Worm (Caenorhabditis elegans) whole organism, L2 larva: ENCODE results near the gene T10H9.1.

Experiments used
- ZK546.5 ChIP-seq: sonication (generic microtip); optimal IDR thresholded peaks from 2 replicates; lab custom pipeline; 2017; ENCODE audit warnings: missing biosample characterization, missing genetic modification characterization
- ama-1 ChIP-seq: fragments of 150-350 bp; optimal IDR thresholded peaks from 2 replicates; lab custom pipeline; 2018; ENCODE audit warnings: inconsistent platforms
- blmp-1 ChIP-seq: sonication (generic microtip); optimal IDR thresholded peaks from 2 replicates; lab custom pipeline; 2017; ENCODE audit warnings: missing genetic modification characterization, mild to moderate bottlenecking, missing compliant biosample characterization, antibody characterized with exemption, moderate library complexity; ENCODE audit not compliant: insufficient read depth
- lin-11 ChIP-seq: fragments of 150-350 bp; sonication (generic microtip); optimal IDR thresholded peaks from 2 replicates; lab custom pipeline; 2014; ENCODE audit warnings: missing biosample characterization, missing genetic modification characterization, inconsistent platforms, mixed read lengths
- lsy-2 ChIP-seq, 2 experiments: fragments of 150-350 bp in 1 of 2; sonication (generic microtip) in 1 of 2; optimal IDR thresholded peaks; 2 replicates each; lab custom pipeline; 2014 to 2017; ENCODE audit warnings: missing biosample characterization in 2 of 2, missing genetic modification characterization in 2 of 2
- nhr-12 ChIP-seq: fragments of 150-350 bp; optimal IDR thresholded peaks from 2 replicates; lab custom pipeline; 2014; ENCODE audit warnings: missing biosample characterization, missing genetic modification characterization
- nhr-237 ChIP-seq: fragments of 150-350 bp; optimal IDR thresholded peaks from 2 replicates; lab custom pipeline; 2014; ENCODE audit warnings: missing biosample characterization, missing genetic modification characterization
- snpc-4 ChIP-seq: fragments of 150-350 bp; optimal IDR thresholded peaks from 2 replicates; lab custom pipeline; 2014; ENCODE audit warnings: missing biosample characterization, missing genetic modification characterization
- unc-62 ChIP-seq: fragments of 150-350 bp; optimal IDR thresholded peaks from 2 replicates; lab custom pipeline; 2014; ENCODE audit warnings: missing biosample characterization, missing genetic modification reagents, missing genetic modification characterization

DNA sequence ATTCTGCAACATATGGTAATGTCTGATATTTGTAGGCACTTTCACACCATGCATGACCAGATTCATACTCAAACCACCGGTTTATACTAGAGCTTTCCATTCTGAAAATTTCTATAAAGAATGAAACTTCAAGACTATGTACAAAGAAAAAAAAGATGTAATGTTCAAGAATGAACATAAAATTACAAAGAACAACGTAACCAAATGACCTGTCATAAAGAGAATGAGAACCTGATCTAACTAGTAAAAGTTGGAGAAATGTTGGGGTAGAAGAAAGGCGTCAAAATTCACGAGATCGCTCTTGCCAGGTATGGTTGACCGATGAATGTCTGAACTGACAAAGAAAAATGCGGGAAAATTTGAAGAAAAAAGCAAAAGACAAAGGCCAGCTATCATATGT is 48.1 kb downstream of the T10H9.1 start, which contains the start of gene W02F12.2:
- TF ChIP-seq unc-62 (GFP tag; lab: Kevin White, UChicago) (no peak), nhr-12 (no peak), ama-1 (lab: Kevin White, UChicago) (no peak), nhr-237 (tag; lab: Kevin White, UChicago) (no peak), snpc-4 (tag; lab: Kevin White, UChicago) (no peak), lsy-2 (tag; optimal IDR thresholded peaks at IDR 0.05; lab: Kevin White, UChicago) (no peak), lin-11 (no peak), ZK546.5 (tag; lab: Kevin White, UChicago) (no peak), blmp-1 (tag; lab: Kevin White, UChicago) (no peak)
